Fruit fly (Drosophila melanogaster): ENCODE results near the gene spri.

The spri gene

dm6 chrX:10620144-10621005 lies 35.2 kb upstream of the spri start, which contains the start of gene CG43347 (continued):
- TF ChIP-seq chif (GFP tag; optimal IDR thresholded peaks at IDR 0.05) (peak in 1 of 2 experiments; percentile 17), CG2129 (GFP tag; IDR thresholded peaks at IDR 0.05; ENCODE audit: partially characterized antibody) (no peak), Xrp1 (GFP tag; IDR thresholded peaks at IDR 0.05) (peak; percentile 65), CG11504 (tag; optimal IDR thresholded peaks at IDR 0.05) (peak; percentile 85), Gug (GFP tag; IDR thresholded peaks at IDR 0.05) (no peak), eve (GFP tag; optimal IDR thresholded peaks at IDR 0.05) (no peak), dati (GFP tag; IDR thresholded peaks at IDR 0.05) (no peak), kay (GFP tag; optimal IDR thresholded peaks at IDR 0.05) (no peak), CG31441 (GFP tag; IDR thresholded peaks at IDR 0.05) (peak; percentile 82), Ptx1 (GFP tag; IDR thresholded peaks at IDR 0.05) (peak; percentile 66), Pdp1 (GFP tag; optimal IDR thresholded peaks at IDR 0.05) (peak; percentile 22 to 44), Mes4 (GFP tag; optimal IDR thresholded peaks at IDR 0.05) (no peak), Nf-YB (GFP tag; optimal IDR thresholded peaks at IDR 0.05) (peak; percentile 29), lmd (GFP tag; IDR thresholded peaks at IDR 0.05) (peak; percentile 62), pfk (GFP tag; optimal IDR thresholded peaks at IDR 0.05) (no peak), CkIIα-i1 (GFP tag; IDR thresholded peaks at IDR 0.05) (no peak), Spps (tag; optimal IDR thresholded peaks at IDR 0.05) (no peak), crc (GFP tag; optimal IDR thresholded peaks at IDR 0.05) (no peak), H2.0 (GFP tag; IDR thresholded peaks at IDR 0.05) (peak; percentile 22; the same call in 1 of the 2 replicates), cato (GFP tag; optimal IDR thresholded peaks at IDR 0.05; ENCODE audit: borderline replicate concordance) (no peak), chm (GFP tag; IDR thresholded peaks at IDR 0.05) (no peak), dmrt11E (tag; optimal IDR thresholded peaks at IDR 0.05) (no peak), Doc2 (GFP tag; IDR thresholded peaks at IDR 0.05) (no peak), otp (GFP tag; IDR thresholded peaks at IDR 0.05) (no peak), CG3065 (GFP tag; optimal IDR thresholded peaks at IDR 0.05) (no peak), Hr51 (GFP tag; optimal IDR thresholded peaks at IDR 0.05) (peak in 1 of 2 experiments; percentile 81), CG10959 (GFP tag; IDR thresholded peaks at IDR 0.05) (no peak), sens (GFP tag) (peak; percentile 79), pros (GFP tag; optimal IDR thresholded peaks at IDR 0.05) (no peak), CG15073 (GFP tag; optimal IDR thresholded peaks at IDR 0.05) (no peak), Lpt (GFP tag; optimal IDR thresholded peaks at IDR 0.05) (no peak), CG1233 (GFP tag; optimal IDR thresholded peaks at IDR 0.05) (peak; percentile 42), Opbp (GFP tag; IDR thresholded peaks at IDR 0.05; ENCODE audit: partially characterized antibody) (no peak), Hsf (GFP tag; optimal IDR thresholded peaks at IDR 0.05) (peak; percentile 42), da (GFP tag; optimal IDR thresholded peaks at IDR 0.05) (no peak), Meics (GFP tag; optimal IDR thresholded peaks at IDR 0.05) (peak; percentile 85), gcm2 (GFP tag; optimal IDR thresholded peaks at IDR 0.05) (no peak), onecut (GFP tag; IDR thresholded peaks at IDR 0.05) (peak; percentile 42; the same call in 1 of the 2 replicates), ro (GFP tag; IDR thresholded peaks at IDR 0.05) (no peak), sd (tag; optimal IDR thresholded peaks at IDR 0.05) (peak; percentile 43), maf-S (GFP tag; optimal IDR thresholded peaks at IDR 0.05) (no peak), sug (tag; optimal IDR thresholded peaks at IDR 0.05) (peak; percentile 74), CG2875 (GFP tag; optimal IDR thresholded peaks at IDR 0.05) (peak; percentile 26), Mad (GFP tag; optimal IDR thresholded peaks at IDR 0.05) (no peak), chn (GFP tag; optimal IDR thresholded peaks at IDR 0.05) (no peak), CG9876 (GFP tag; optimal IDR thresholded peaks at IDR 0.05) (no peak), CG15011 (GFP tag; optimal IDR thresholded peaks at IDR 0.05) (peak; percentile 54), E2f1 (GFP tag; IDR thresholded peaks at IDR 0.05) (peak; percentile 59), CG1792 (GFP tag; optimal IDR thresholded peaks at IDR 0.05) (no peak)

All from whole organism, embryonic.